Worm (Caenorhabditis elegans): ENCODE data around the gene mak-1.

The mak-1 gene

DNA sequence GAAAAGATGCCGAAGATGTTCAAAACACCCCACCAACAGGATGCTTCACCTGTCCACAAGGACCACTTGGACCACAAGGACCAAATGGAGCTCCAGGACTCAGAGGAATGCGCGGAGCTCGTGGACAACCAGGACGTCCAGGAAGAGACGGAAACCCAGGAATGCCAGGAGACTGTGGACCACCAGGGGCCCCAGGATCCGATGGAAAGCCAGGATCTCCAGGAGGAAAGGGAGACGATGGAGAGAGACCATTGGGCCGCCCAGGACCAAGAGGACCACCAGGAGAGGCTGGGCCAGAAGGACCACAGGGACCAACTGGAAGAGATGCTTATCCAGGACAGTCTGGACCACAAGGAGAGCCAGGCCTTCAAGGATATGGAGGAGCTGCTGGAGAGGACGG, 10.2 kb upstream of the mak-1 start:
- no peak for TF ChIP-seq fkh-8 (tag; optimal IDR thresholded peaks at IDR 0.05)
- no peak for TF ChIP-seq hpl-2 (GFP tag; optimal IDR thresholded peaks at IDR 0.05)
- TF ChIP-seq lin-14 (GFP tag; optimal IDR thresholded peaks at IDR 0.05) = no peak
- no peak for TF ChIP-seq elt-2 (tag; optimal IDR thresholded peaks at IDR 0.05)
- TF ChIP-seq zip-4 (GFP tag; optimal IDR thresholded peaks at IDR 0.05) = no peak
- TF ChIP-seq isw-1 (GFP tag; IDR thresholded peaks at IDR 0.05) = no peak
- TF ChIP-seq mep-1 (tag; optimal IDR thresholded peaks at IDR 0.05) = no peak
- TF ChIP-seq efl-1 (optimal IDR thresholded peaks at IDR 0.05) = no peak
- TF ChIP-seq efl-1 (GFP tag; optimal IDR thresholded peaks at IDR 0.05 in 1 of 2) = no peak
- no peak for TF ChIP-seq egl-27 (tag; optimal IDR thresholded peaks at IDR 0.05)
- no peak for TF ChIP-seq ceh-90 (tag; optimal IDR thresholded peaks at IDR 0.05)
- TF ChIP-seq nhr-71 (tag; optimal IDR thresholded peaks at IDR 0.05) = no peak

DNA sequence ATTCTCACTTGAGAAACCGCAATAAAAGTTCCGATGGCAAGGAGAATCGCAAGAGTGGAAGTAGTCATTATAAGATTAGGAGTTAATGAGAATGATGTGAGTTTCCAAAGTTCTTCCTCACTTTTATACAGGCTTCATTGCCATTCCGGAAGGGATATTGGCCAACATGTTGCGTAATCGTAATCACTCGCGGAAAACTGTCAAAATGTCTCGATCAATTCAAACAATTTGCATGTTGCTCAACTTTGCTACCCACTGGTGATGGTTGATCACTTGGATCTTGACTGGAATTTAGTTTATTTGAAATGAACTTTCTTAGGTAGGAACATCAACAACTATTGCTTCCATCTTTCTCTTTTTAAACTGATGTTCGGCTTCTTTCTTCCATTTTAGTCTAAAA, 6.4 kb upstream of the mak-1 start, which contains the start of gene idpb-4:
Gene idpb-4, minus strand, starts transcription at position 101 of the 400 bp plus-strand sequence.
- TF ChIP-seq efl-1 (optimal IDR thresholded peaks at IDR 0.05) (no peak), efl-1 (GFP tag; optimal IDR thresholded peaks at IDR 0.05 in 1 of 2) (peak in 1 of 2 experiments; percentile 24), fkh-4 (tag; optimal IDR thresholded peaks at IDR 0.05; ENCODE audit: borderline replicate concordance) (no peak)

DNA sequence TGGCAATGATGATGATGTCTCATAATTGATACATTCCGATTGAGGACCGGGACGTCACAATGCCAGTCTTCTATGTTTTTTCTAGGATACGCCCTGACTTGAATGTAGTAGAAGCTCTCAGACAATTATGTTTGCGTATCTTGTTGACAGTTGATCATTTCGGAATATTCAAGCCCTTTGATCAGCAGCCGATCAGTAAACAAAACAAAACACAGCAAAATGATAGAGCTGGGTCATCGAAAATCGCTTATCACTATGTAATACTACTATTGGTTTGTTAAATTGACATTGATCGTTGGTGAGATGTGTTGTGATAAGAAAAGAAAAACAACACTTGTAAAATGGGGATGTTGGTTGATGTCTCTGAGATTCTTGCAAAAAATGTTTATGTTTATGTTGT, 5.6 kb upstream of the mak-1 start:
- no peak for TF ChIP-seq Y116A8C.19 (tag; optimal IDR thresholded peaks at IDR 0.05; ENCODE audit: borderline replicate concordance)
- TF ChIP-seq efl-1 (optimal IDR thresholded peaks at IDR 0.05) = no peak
- TF ChIP-seq efl-1 (GFP tag; optimal IDR thresholded peaks at IDR 0.05 in 1 of 2) = peak in 1 of 2 experiments; percentile 23
- TF ChIP-seq grh-1 (GFP tag; IDR thresholded peaks at IDR 0.05) = no peak
- TF ChIP-seq nhr-237 (tag; optimal IDR thresholded peaks at IDR 0.05) = no peak
- peak; percentile 22 for TF ChIP-seq elt-2 (tag; optimal IDR thresholded peaks at IDR 0.05)
- TF ChIP-seq C16A3.4 (tag; optimal IDR thresholded peaks at IDR 0.05) = no peak
- no peak for TF ChIP-seq isw-1 (GFP tag; IDR thresholded peaks at IDR 0.05)
- no peak for TF ChIP-seq jun-1 (tag; optimal IDR thresholded peaks at IDR 0.05)
- TF ChIP-seq ets-5 (GFP tag; IDR thresholded peaks at IDR 0.05) = no peak
- no peak for TF ChIP-seq lir-3 (tag; optimal IDR thresholded peaks at IDR 0.05; ENCODE audit: poor library complexity)
- no peak for TF ChIP-seq tlp-1 (tag; optimal IDR thresholded peaks at IDR 0.05)
- TF ChIP-seq unc-62 (GFP tag; optimal IDR thresholded peaks at IDR 0.05) = no peak
- TF ChIP-seq lin-15B (tag; optimal IDR thresholded peaks at IDR 0.05) = no peak
- no peak for TF ChIP-seq nhr-28 (tag; optimal IDR thresholded peaks at IDR 0.05)
- no peak for TF ChIP-seq nhr-77 (tag; optimal IDR thresholded peaks at IDR 0.05)

DNA sequence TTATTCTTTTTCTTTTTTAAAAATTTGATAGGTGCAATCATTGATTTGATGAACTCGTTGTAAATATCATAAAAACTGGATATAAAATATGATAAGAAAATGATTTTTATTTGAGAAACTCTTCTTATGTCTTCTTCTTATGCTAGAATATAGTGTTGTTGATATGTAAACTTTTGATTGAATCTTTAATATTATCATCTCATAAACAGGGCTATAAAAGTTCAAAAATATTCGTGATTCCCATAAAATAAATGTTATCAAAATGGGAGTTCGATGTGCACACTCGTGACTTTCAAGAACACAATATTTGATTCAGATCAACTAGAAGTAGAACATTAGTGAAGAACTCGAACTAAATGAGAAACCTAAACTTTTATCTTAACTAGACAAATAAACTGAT, 4.9 kb upstream of the mak-1 start:
- peak; percentile 3 for TF ChIP-seq nhr-71 (tag; optimal IDR thresholded peaks at IDR 0.05)
- no peak for TF ChIP-seq lin-14 (GFP tag; optimal IDR thresholded peaks at IDR 0.05)
- peak; percentile 62 for TF ChIP-seq elt-2 (tag; optimal IDR thresholded peaks at IDR 0.05)
- TF ChIP-seq lin-15B (tag; optimal IDR thresholded peaks at IDR 0.05) = no peak
- no peak for TF ChIP-seq unc-130 (tag; optimal IDR thresholded peaks at IDR 0.05)
- TF ChIP-seq Y116A8C.19 (tag; optimal IDR thresholded peaks at IDR 0.05; ENCODE audit: borderline replicate concordance) = no peak

DNA sequence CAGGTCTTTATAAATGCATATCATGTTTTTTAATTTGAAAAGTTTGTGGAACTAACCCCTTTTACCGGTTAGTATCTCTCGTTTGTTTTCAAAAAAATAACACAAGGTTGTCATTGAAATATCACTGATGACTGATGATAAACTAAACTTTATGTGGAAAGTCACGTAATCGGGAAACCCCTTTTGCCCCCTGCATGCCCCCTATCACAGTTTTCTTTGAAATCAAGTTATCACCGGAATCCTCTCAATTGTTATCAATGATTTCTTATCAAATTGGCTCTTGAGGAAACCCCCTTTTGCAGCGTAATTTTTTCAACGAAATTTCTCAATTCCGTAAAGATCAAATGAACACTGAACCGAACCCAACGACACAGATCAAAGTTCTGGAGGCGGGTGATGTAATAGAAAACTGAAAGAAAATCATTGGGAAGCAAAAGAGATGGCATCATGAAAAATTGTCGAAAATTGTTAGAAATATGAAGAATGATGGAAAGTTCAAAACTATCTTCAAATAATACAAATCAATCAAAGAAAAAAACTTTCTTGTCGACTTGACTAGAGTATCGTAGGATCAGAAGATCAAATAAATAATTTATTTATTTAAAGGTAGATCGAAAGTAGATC, 3.4 kb upstream of the mak-1 start:
- TF ChIP-seq ztf-11 (tag; optimal IDR thresholded peaks at IDR 0.05) (no peak), zip-4 (GFP tag; optimal IDR thresholded peaks at IDR 0.05) (no peak), aly-2 (tag; optimal IDR thresholded peaks at IDR 0.05) (no peak), fkh-10 (GFP tag; optimal IDR thresholded peaks at IDR 0.05) (no peak), lin-35 (GFP tag; optimal IDR thresholded peaks at IDR 0.05) (peak in 1 of 2 experiments; percentile 40), ets-5 (GFP tag; IDR thresholded peaks at IDR 0.05) (no peak), lsy-2 (tag; optimal IDR thresholded peaks at IDR 0.05) (peak; percentile 5), swsn-7 (tag; optimal IDR thresholded peaks at IDR 0.05) (no peak), ama-1 (optimal IDR thresholded peaks at IDR 0.05) (no peak), efl-3 (GFP tag; optimal IDR thresholded peaks at IDR 0.05) (no peak), lir-3 (tag; optimal IDR thresholded peaks at IDR 0.05; ENCODE audit: poor library complexity) (no peak), lin-14 (GFP tag; optimal IDR thresholded peaks at IDR 0.05) (peak; percentile 80), ceh-88 (GFP tag; IDR thresholded peaks at IDR 0.05) (no peak), grh-1 (GFP tag; IDR thresholded peaks at IDR 0.05) (peak; percentile 76), F16B12.6 (tag; optimal IDR thresholded peaks at IDR 0.05) (no peak), alr-1 (tag; optimal IDR thresholded peaks at IDR 0.05; ENCODE audit: borderline replicate concordance) (no peak), ces-1 (GFP tag; optimal IDR thresholded peaks at IDR 0.05) (no peak), lin-39 (tag; optimal IDR thresholded peaks at IDR 0.05) (no peak), lin-15B (tag; optimal IDR thresholded peaks at IDR 0.05) (no peak), nhr-12 (tag; optimal IDR thresholded peaks at IDR 0.05) (no peak), C16A3.4 (tag; optimal IDR thresholded peaks at IDR 0.05) (peak; percentile 14), nhr-28 (tag; optimal IDR thresholded peaks at IDR 0.05) (no peak), fos-1 (tag; optimal IDR thresholded peaks at IDR 0.05) (peak; percentile 41), nhr-84 (tag; optimal IDR thresholded peaks at IDR 0.05) (no peak), snpc-4 (tag; optimal IDR thresholded peaks at IDR 0.05) (no peak)
